Fruit fly (Drosophila melanogaster) whole organism, adult: ENCODE measurements around the gene Mbs.

ENCODE experiments used
- CG12768 ChIP-seq: fragments of 200-800 bp; sonication (Bioruptor generic); optimal IDR thresholded peaks from 2 replicates; lab custom pipeline; 2017; ENCODE audit warnings: missing biosample characterization, missing genetic modification characterization, mild to moderate bottlenecking, moderate library complexity, missing genetic modification reagents
- CG1620 ChIP-seq: fragments of 200-800 bp; sonication (Bioruptor generic); optimal IDR thresholded peaks from 2 replicates; lab custom pipeline; 2016; ENCODE audit warnings: missing biosample characterization, missing genetic modification characterization
- CG7045 ChIP-seq: fragments of 200-800 bp; sonication (Bioruptor generic); optimal IDR thresholded peaks from 2 replicates; lab custom pipeline; 2017; ENCODE audit warnings: missing biosample characterization, mild to moderate bottlenecking, missing genetic modification characterization
- Mnt ChIP-seq: fragments of 200-800 bp; sonication (Bioruptor generic); optimal IDR thresholded peaks from 2 replicates; lab custom pipeline; 2016; ENCODE audit warnings: missing biosample characterization, mild to moderate bottlenecking, missing genetic modification characterization
- bab1 ChIP-seq: fragments of 200-800 bp; sonication (Bioruptor generic); optimal IDR thresholded peaks from 3 replicates; lab custom pipeline; 2019; ENCODE audit warnings: missing biosample characterization, mild to moderate bottlenecking, missing genetic modification characterization, moderate library complexity
- cic ChIP-seq: fragments of 200-800 bp; sonication (Bioruptor generic); optimal IDR thresholded peaks from 2 replicates; lab custom pipeline; 2017; ENCODE audit warnings: missing biosample characterization, mild to moderate bottlenecking, missing genetic modification characterization, moderate library complexity
- pad ChIP-seq: fragments of 200-800 bp; sonication (Bioruptor generic); optimal IDR thresholded peaks from 3 replicates; lab custom pipeline; 2017; ENCODE audit warnings: missing biosample characterization, missing genetic modification characterization, mild to moderate bottlenecking, moderate library complexity, missing genetic modification reagents
- tj ChIP-seq: fragments of 200-800 bp; sonication (Bioruptor generic); optimal IDR thresholded peaks from 3 replicates; lab custom pipeline; 2017; ENCODE audit warnings: missing biosample characterization, mild to moderate bottlenecking, missing genetic modification characterization, moderate library complexity

DNA sequence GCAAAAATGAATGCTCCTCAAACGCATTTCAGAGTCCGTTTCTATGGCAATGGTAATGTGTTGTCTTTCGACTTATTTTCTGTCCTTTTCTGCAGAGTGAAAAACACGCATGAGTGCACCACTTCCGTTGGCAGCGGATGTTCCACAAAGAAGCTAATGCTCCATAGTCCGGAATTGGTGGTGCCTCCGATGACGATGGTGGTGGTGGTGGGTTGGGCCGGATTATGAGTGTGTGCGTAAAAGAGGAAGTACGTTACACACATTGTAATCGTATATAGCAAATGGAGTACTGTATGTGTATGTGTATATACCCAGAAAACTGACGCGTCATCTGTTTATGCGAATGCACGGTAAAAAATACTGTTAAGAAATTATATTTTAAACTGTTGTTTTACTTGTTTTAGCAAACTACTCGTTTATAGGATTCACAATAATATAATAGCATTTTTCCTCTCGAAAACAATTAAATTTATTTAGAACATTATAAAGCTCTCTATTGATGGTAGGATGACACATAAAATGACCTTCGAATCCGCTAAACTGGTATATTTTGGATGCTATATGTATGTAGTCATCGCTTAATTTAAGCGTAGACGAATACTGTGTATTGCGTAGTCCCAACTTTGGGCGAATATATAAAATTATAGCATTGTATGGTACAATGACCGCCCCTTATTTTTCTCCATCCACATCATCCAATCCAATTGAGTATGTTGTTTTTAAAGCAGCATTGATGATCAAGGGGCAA is 6.5 kb upstream of the Mbs start:
- TF ChIP-seq CG1620 (GFP tag; lab: Kevin White, UChicago) = no peak
- TF ChIP-seq Mnt (GFP tag; lab: Kevin White, UChicago) = no peak
- TF ChIP-seq tj (GFP tag; lab: Kevin White, UChicago) = peak; percentile 80
- no peak for TF ChIP-seq CG12768 (GFP tag; lab: Kevin White, UChicago)
- no peak for TF ChIP-seq CG7045 (GFP tag; lab: Kevin White, UChicago)
- TF ChIP-seq cic = no peak
- no peak for TF ChIP-seq bab1
- TF ChIP-seq pad (GFP tag; lab: Kevin White, UChicago) = no peak
